Worm (Caenorhabditis elegans) whole organism, late embryonic: ENCODE data around the gene Y77E11A.16.

Source experiments
- ama-1 ChIP-seq: fragments of 150-350 bp; optimal IDR thresholded peaks from 2 replicates; lab custom pipeline; 2014
- ceh-31 ChIP-seq: sonication (generic microtip); optimal IDR thresholded peaks from 2 replicates; lab custom pipeline; 2016; ENCODE audit warnings: missing genetic modification characterization, missing compliant biosample characterization
- dve-1 ChIP-seq: sonication (generic microtip); optimal IDR thresholded peaks from 2 replicates; lab custom pipeline; 2017; ENCODE audit warnings: antibody characterized with exemption, mild to moderate bottlenecking, missing genetic modification characterization, missing compliant biosample characterization
- eyg-1 ChIP-seq: sonication (generic microtip); optimal IDR thresholded peaks from 2 replicates; lab custom pipeline; 2016; ENCODE audit warnings: missing genotype, missing genetic modification characterization, missing compliant biosample characterization
- sox-4 ChIP-seq: sonication (generic microtip); optimal IDR thresholded peaks from 2 replicates; lab custom pipeline; 2017; ENCODE audit warnings: mild to moderate bottlenecking, missing genetic modification characterization, inconsistent platforms, missing compliant biosample characterization
- unc-55 ChIP-seq: sonication (generic microtip); optimal IDR thresholded peaks from 2 replicates; lab custom pipeline; 2017; ENCODE audit warnings: missing biosample characterization, missing genetic modification reagents, missing genetic modification characterization
- unc-86 ChIP-seq: sonication (generic microtip); optimal IDR thresholded peaks from 2 replicates; lab custom pipeline; 2016; ENCODE audit warnings: missing genetic modification characterization, missing compliant biosample characterization

DNA sequence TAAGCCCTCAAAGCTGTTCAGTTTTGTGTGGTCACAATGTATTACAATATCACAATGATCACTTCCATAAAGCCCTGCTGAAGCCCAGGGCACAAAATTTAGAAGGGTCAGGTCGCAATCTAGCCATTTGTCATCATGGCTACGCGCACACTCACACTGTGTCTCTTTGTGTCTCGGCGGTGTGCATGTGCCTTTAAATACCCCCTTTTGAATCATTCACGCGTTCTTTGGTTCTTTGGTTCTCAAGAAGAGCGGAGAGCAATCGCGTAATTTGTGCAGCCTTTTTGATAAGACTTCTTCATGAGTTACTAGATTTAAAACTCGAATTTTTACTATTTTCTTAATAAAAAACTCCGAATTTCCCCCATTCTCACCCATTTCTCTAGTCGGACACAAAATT lies 30.2 kb upstream of the Y77E11A.16 start:
- no peak for TF ChIP-seq unc-86 (tag; lab: Kevin White, UChicago)
- no peak for TF ChIP-seq ceh-31 (tag; lab: Kevin White, UChicago)
- no peak for TF ChIP-seq ama-1 (lab: Kevin White, UChicago)
- no peak for TF ChIP-seq eyg-1 (tag; lab: Kevin White, UChicago)
- no peak for TF ChIP-seq sox-4
- no peak for TF ChIP-seq unc-55 (GFP tag; lab: Kevin White, UChicago)
- TF ChIP-seq dve-1 (tag; lab: Kevin White, UChicago): no peak
